Worm (Caenorhabditis elegans) whole organism, L2 larva: ENCODE measurements around the gene rps-14.

Experiments used
- C34F6.9 ChIP-seq: fragments of 150-350 bp; optimal IDR thresholded peaks from 2 replicates; lab custom pipeline; 2014; ENCODE audit warnings: missing biosample characterization, missing genetic modification characterization
- F13H6.1 ChIP-seq: sonication (generic microtip); optimal IDR thresholded peaks from 2 replicates; lab custom pipeline; 2016; ENCODE audit warnings: missing genetic modification characterization, missing compliant biosample characterization
- R02D3.7 ChIP-seq: fragments of 150-350 bp; optimal IDR thresholded peaks from 2 replicates; lab custom pipeline; 2014; ENCODE audit warnings: missing biosample characterization, missing genetic modification characterization
- Y55F3AM.14 ChIP-seq: fragments of 200-800 bp; sonication (Bioruptor generic); optimal IDR thresholded peaks from 2 replicates; lab custom pipeline; 2018; ENCODE audit warnings: mild to moderate bottlenecking, missing genetic modification characterization, missing compliant biosample characterization
- ZK546.5 ChIP-seq: sonication (generic microtip); optimal IDR thresholded peaks from 2 replicates; lab custom pipeline; 2017; ENCODE audit warnings: missing biosample characterization, missing genetic modification characterization
- alr-1 ChIP-seq: fragments of 150-350 bp; optimal IDR thresholded peaks from 2 replicates; lab custom pipeline; 2014; ENCODE audit warnings: missing biosample characterization, missing genetic modification characterization
- aly-2 ChIP-seq: fragments of 150-350 bp; optimal IDR thresholded peaks from 2 replicates; lab custom pipeline; 2014; ENCODE audit warnings: missing biosample characterization, missing genetic modification characterization
- ama-1 ChIP-seq: fragments of 150-350 bp; optimal IDR thresholded peaks from 2 replicates; lab custom pipeline; 2018; ENCODE audit warnings: inconsistent platforms
- blmp-1 ChIP-seq: sonication (generic microtip); optimal IDR thresholded peaks from 2 replicates; lab custom pipeline; 2017; ENCODE audit warnings: missing genetic modification characterization, mild to moderate bottlenecking, missing compliant biosample characterization, antibody characterized with exemption, moderate library complexity; ENCODE audit not compliant: insufficient read depth
- ceh-16 ChIP-seq: fragments of 150-350 bp; optimal IDR thresholded peaks from 2 replicates; lab custom pipeline; 2014; ENCODE audit warnings: missing biosample characterization, missing genetic modification characterization
- crh-2 ChIP-seq: sonication (generic microtip); optimal IDR thresholded peaks from 2 replicates; lab custom pipeline; 2017; ENCODE audit warnings: missing biosample characterization, missing genetic modification characterization
- egl-27 ChIP-seq: sonication (generic microtip); optimal IDR thresholded peaks from 3 replicates; lab custom pipeline; 2017; ENCODE audit warnings: missing biosample characterization, missing genetic modification reagents, missing genetic modification characterization
- elt-1 ChIP-seq: fragments of 150-350 bp; optimal IDR thresholded peaks from 2 replicates; lab custom pipeline; 2014; ENCODE audit warnings: missing biosample characterization, missing genetic modification characterization
- elt-3 ChIP-seq: sonication (generic microtip); optimal IDR thresholded peaks from 2 replicates; lab custom pipeline; 2017; ENCODE audit warnings: missing biosample characterization, missing genetic modification characterization
- fos-1 ChIP-seq: fragments of 150-350 bp; optimal IDR thresholded peaks from 2 replicates; lab custom pipeline; 2014; ENCODE audit warnings: missing biosample characterization, missing genetic modification characterization
- gmeb-1 ChIP-seq: fragments of 150-350 bp; optimal IDR thresholded peaks from 2 replicates; lab custom pipeline; 2014; ENCODE audit warnings: missing biosample characterization, missing genetic modification characterization
- lin-11 ChIP-seq: fragments of 150-350 bp; sonication (generic microtip); optimal IDR thresholded peaks from 2 replicates; lab custom pipeline; 2014; ENCODE audit warnings: missing biosample characterization, missing genetic modification characterization, inconsistent platforms, mixed read lengths
- lin-13 ChIP-seq: fragments of 150-350 bp; optimal IDR thresholded peaks from 2 replicates; lab custom pipeline; 2014; ENCODE audit warnings: missing biosample characterization, missing genetic modification reagents, missing genetic modification characterization
- lin-39 ChIP-seq: fragments of 150-350 bp; optimal IDR thresholded peaks from 2 replicates; lab custom pipeline; 2014; ENCODE audit warnings: missing biosample characterization, missing genetic modification reagents, missing genetic modification characterization
- lsy-2 ChIP-seq, 2 experiments: fragments of 150-350 bp in 1 of 2; sonication (generic microtip) in 1 of 2; optimal IDR thresholded peaks; 2 replicates each; lab custom pipeline; 2014 to 2017; ENCODE audit warnings: missing biosample characterization in 2 of 2, missing genetic modification characterization in 2 of 2
- mab-5 ChIP-seq: fragments of 150-350 bp; optimal IDR thresholded peaks from 2 replicates; lab custom pipeline; 2014; ENCODE audit warnings: missing biosample characterization, missing genetic modification characterization
- mbf-1 ChIP-seq: sonication (generic microtip); optimal IDR thresholded peaks from 2 replicates; lab custom pipeline; 2017; ENCODE audit warnings: missing biosample characterization, missing genetic modification characterization
- mdl-1 ChIP-seq, 2 experiments: fragments of 150-350 bp in 1 of 2; sonication (generic microtip) in 1 of 2; optimal IDR thresholded peaks; 2 replicates each; lab custom pipeline; 2017; ENCODE audit warnings: missing biosample characterization in 2 of 2, missing genetic modification characterization in 2 of 2
- nhr-10 ChIP-seq: sonication (generic microtip); optimal IDR thresholded peaks from 2 replicates; lab custom pipeline; 2017; ENCODE audit warnings: missing biosample characterization, missing genetic modification characterization
- nhr-11 ChIP-seq: fragments of 150-350 bp; optimal IDR thresholded peaks from 2 replicates; lab custom pipeline; 2014; ENCODE audit warnings: missing biosample characterization, missing genetic modification characterization
- nhr-12 ChIP-seq: fragments of 150-350 bp; optimal IDR thresholded peaks from 2 replicates; lab custom pipeline; 2014; ENCODE audit warnings: missing biosample characterization, missing genetic modification characterization
- nhr-129 ChIP-seq: fragments of 150-350 bp; optimal IDR thresholded peaks from 2 replicates; lab custom pipeline; 2014; ENCODE audit warnings: missing biosample characterization, missing genetic modification characterization
- nhr-21 ChIP-seq: fragments of 150-350 bp; optimal IDR thresholded peaks from 2 replicates; lab custom pipeline; 2014; ENCODE audit warnings: missing biosample characterization, missing genetic modification characterization
- nhr-23 ChIP-seq: fragments of 150-350 bp; optimal IDR thresholded peaks from 2 replicates; lab custom pipeline; 2014; ENCODE audit warnings: missing biosample characterization, missing genetic modification reagents, missing genetic modification characterization
- nhr-237 ChIP-seq: fragments of 150-350 bp; optimal IDR thresholded peaks from 2 replicates; lab custom pipeline; 2014; ENCODE audit warnings: missing biosample characterization, missing genetic modification characterization
- nhr-25 ChIP-seq: fragments of 150-350 bp; sonication (generic microtip); optimal IDR thresholded peaks from 3 replicates; lab custom pipeline; 2014; ENCODE audit warnings: missing biosample characterization, missing genetic modification characterization
- nhr-6 ChIP-seq: fragments of 150-350 bp; optimal IDR thresholded peaks from 2 replicates; lab custom pipeline; 2014; ENCODE audit warnings: missing biosample characterization, missing genetic modification characterization
- nhr-77 ChIP-seq: fragments of 150-350 bp; optimal IDR thresholded peaks from 2 replicates; lab custom pipeline; 2014; ENCODE audit warnings: missing biosample characterization, missing genetic modification characterization
- peb-1 ChIP-seq: fragments of 150-350 bp; optimal IDR thresholded peaks from 2 replicates; lab custom pipeline; 2014; ENCODE audit warnings: missing biosample characterization, missing genetic modification characterization
- sem-4 ChIP-seq: fragments of 150-350 bp; optimal IDR thresholded peaks from 2 replicates; lab custom pipeline; 2014; ENCODE audit warnings: missing biosample characterization, missing genetic modification reagents, missing genetic modification characterization
- skn-1 ChIP-seq: sonication (generic microtip); optimal IDR thresholded peaks from 2 replicates; lab custom pipeline; 2017; ENCODE audit warnings: missing biosample characterization, missing genetic modification characterization
- sma-3 ChIP-seq: sonication (generic microtip); optimal IDR thresholded peaks from 2 replicates; lab custom pipeline; 2016; ENCODE audit warnings: missing genetic modification reagents, missing genetic modification characterization, missing compliant biosample characterization
- sma-9 ChIP-seq, 2 experiments: fragments of 150-350 bp in 1 of 2; sonication (generic microtip) in 1 of 2; optimal IDR thresholded peaks; 2 replicates each; lab custom pipeline; 2014 to 2016; ENCODE audit warnings: missing genetic modification characterization in 2 of 2, mild to moderate bottlenecking in 1 of 2, missing biosample characterization in 1 of 2, missing compliant biosample characterization in 1 of 2, missing genetic modification reagents in 1 of 2, moderate library complexity in 1 of 2
- snpc-4 ChIP-seq: fragments of 150-350 bp; optimal IDR thresholded peaks from 2 replicates; lab custom pipeline; 2014; ENCODE audit warnings: missing biosample characterization, missing genetic modification characterization
- unc-39 ChIP-seq: fragments of 150-350 bp; optimal IDR thresholded peaks from 2 replicates; lab custom pipeline; 2014; ENCODE audit warnings: missing biosample characterization, missing genetic modification characterization
- unc-55 ChIP-seq: fragments of 150-350 bp; sonication (generic microtip); optimal IDR thresholded peaks from 3 replicates; lab custom pipeline; 2014; ENCODE audit warnings: missing biosample characterization, missing genetic modification reagents, missing genetic modification characterization
- unc-62 ChIP-seq: fragments of 150-350 bp; optimal IDR thresholded peaks from 2 replicates; lab custom pipeline; 2014; ENCODE audit warnings: missing biosample characterization, missing genetic modification reagents, missing genetic modification characterization
- zag-1 ChIP-seq: fragments of 150-350 bp; optimal IDR thresholded peaks from 2 replicates; lab custom pipeline; 2014; ENCODE audit warnings: missing biosample characterization, missing genetic modification characterization
- ztf-1 ChIP-seq: fragments of 200-800 bp; sonication (Bioruptor generic); conservative IDR thresholded peaks from 2 replicates; pipeline ENCODE4 v1.3.6; 2022; ENCODE audit warnings: missing genetic modification characterization, missing compliant biosample characterization
- ztf-11 ChIP-seq: sonication (generic microtip); optimal IDR thresholded peaks from 2 replicates; lab custom pipeline; 2017; ENCODE audit warnings: missing biosample characterization, missing genetic modification characterization
- ztf-4 ChIP-seq: fragments of 150-350 bp; optimal IDR thresholded peaks from 2 replicates; lab custom pipeline; 2014; ENCODE audit warnings: missing biosample characterization, missing genetic modification characterization

rps-14 gene

DNA sequence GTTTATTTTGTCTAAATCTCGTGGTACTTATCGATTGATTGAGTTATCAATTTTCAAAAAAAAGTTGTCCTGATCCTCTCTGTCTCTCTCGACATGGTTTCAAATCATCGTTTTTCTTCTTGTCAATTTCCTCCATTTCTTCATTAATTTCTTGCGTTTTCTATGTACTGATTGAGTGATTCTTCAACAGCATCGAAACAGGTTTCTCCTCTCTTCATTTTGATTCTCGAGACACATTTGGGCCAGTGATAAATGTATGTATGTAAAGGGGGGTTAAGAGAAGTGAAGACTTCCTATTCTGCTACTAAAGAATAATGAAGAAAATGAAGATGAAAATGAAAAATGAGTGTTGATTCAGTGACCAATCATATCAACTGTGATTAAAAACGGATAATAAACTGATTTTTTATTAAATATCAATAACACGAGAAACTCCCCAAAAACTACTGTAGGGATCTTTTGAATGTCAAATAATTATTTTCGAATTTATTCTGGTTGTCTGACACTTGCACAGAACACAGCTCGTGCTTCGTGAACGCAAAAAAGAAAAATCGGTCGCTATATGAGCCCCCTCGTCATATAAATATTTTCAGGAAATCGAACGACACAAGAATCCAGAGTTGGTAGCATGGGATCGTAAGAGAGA, 23.9 kb upstream of the rps-14 start:
- TF ChIP-seq nhr-10 (no peak), blmp-1 (tag; lab: Kevin White, UChicago) (peak; percentile 6), aly-2 (tag; lab: Kevin White, UChicago) (no peak), egl-27 (tag; lab: Kevin White, UChicago) (peak; percentile 75), nhr-21 (tag; lab: Kevin White, UChicago) (peak; percentile 65), nhr-23 (tag; lab: Kevin White, UChicago) (no peak), fos-1 (tag; lab: Kevin White, UChicago) (peak; percentile 42), nhr-25 (peak; percentile 67), nhr-237 (tag; lab: Kevin White, UChicago) (no peak), sma-9 (GFP tag; optimal IDR thresholded peaks at IDR 0.05; lab: Kevin White, UChicago) (peak; percentile 50), sma-9 (tag; optimal IDR thresholded peaks at IDR 0.05; lab: Kevin White, UChicago) (no peak), ztf-4 (tag; lab: Kevin White, UChicago) (no peak), lsy-2 (tag; optimal IDR thresholded peaks at IDR 0.05; lab: Kevin White, UChicago) (peak in 1 of 2 experiments; percentile 20), unc-55 (GFP tag; lab: Kevin White, UChicago) (no peak), sma-3 (GFP tag; lab: Kevin White, UChicago) (peak; percentile 27), alr-1 (tag; lab: Kevin White, UChicago) (no peak), elt-3 (no peak), nhr-77 (no peak), mab-5 (tag; lab: Kevin White, UChicago) (no peak), gmeb-1 (tag; lab: Kevin White, UChicago) (peak; percentile 45)

DNA sequence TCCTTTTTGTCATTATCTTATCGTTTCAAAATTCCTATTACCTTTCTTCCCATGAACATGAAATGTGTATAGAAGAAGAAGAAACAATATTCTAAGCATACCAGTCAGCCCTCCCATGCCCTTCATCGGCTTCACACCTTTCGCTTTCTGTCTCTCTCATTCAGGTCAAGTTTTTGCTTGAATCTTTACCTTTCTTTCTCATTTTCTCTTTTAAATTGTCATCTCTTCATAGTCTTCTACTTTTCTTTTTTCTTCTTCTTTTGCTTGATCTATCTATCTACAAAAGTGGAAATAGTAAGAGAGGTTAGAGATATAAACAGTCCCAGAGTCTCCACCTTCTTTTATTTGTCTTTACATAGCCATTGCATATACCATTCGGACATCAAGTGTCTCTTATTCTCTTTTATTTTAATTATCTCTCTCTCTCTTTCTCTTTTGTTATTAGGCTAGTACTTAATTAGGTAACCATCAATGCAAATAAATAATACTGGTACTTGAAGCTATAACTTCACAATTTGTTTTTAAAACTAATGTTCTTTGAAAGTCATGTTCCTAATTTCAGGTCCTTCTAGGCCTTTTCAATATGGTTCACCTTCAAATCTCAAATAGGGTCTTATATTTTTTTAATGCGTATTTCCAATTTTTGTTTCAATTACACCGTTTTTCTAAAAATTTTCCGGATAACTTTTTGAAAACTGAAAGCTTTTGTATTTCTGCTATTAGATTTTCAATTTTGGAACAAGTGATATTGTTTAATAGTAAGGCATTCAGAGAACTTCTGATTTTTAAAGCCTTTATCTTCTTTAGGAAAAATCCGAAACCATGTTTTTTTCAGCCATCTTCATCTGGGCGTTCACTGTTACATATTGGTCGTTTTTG, 22.2 kb upstream of the rps-14 start, which contains the start of gene dpy-31:
TSS of gene dpy-31 (plus strand) at position 829 of the 879 bp plus-strand sequence.
- TF ChIP-seq lin-39 (tag; lab: Kevin White, UChicago): no peak
- TF ChIP-seq sem-4 (tag; lab: Kevin White, UChicago): no peak
- no peak for TF ChIP-seq nhr-6
- TF ChIP-seq nhr-10: no peak
- TF ChIP-seq elt-3: no peak
- TF ChIP-seq alr-1 (tag; lab: Kevin White, UChicago): no peak
- no peak for TF ChIP-seq zag-1
- TF ChIP-seq fos-1 (tag; lab: Kevin White, UChicago): peak; percentile 27
- TF ChIP-seq peb-1: no peak
- TF ChIP-seq ztf-4 (tag; lab: Kevin White, UChicago): no peak
- TF ChIP-seq gmeb-1 (tag; lab: Kevin White, UChicago): no peak
- TF ChIP-seq F13H6.1 (tag; lab: Kevin White, UChicago): no peak
- TF ChIP-seq nhr-237 (tag; lab: Kevin White, UChicago): no peak
- TF ChIP-seq elt-1: no peak
- TF ChIP-seq ama-1: no peak
- no peak for TF ChIP-seq skn-1 (tag; lab: Kevin White, UChicago)
- TF ChIP-seq ZK546.5 (tag; lab: Kevin White, UChicago): no peak
- no peak for TF ChIP-seq nhr-11
- TF ChIP-seq C34F6.9: no peak
- TF ChIP-seq nhr-23 (tag; lab: Kevin White, UChicago): no peak
- peak; percentile 39 for TF ChIP-seq crh-2
- TF ChIP-seq aly-2 (tag; lab: Kevin White, UChicago): no peak
- no peak for TF ChIP-seq ztf-1 (GFP tag; lab: Robert Waterston, UW)
- no peak for TF ChIP-seq Y55F3AM.14 (GFP tag; lab: Kevin White, UChicago)
- TF ChIP-seq sma-9 (GFP tag; optimal IDR thresholded peaks at IDR 0.05; lab: Kevin White, UChicago): peak; percentile 57
- TF ChIP-seq sma-9 (tag; optimal IDR thresholded peaks at IDR 0.05; lab: Kevin White, UChicago): no peak
- peak; percentile 33 for TF ChIP-seq sma-3 (GFP tag; lab: Kevin White, UChicago)
- TF ChIP-seq mbf-1 (tag; lab: Kevin White, UChicago): no peak
- TF ChIP-seq lin-13: no peak
- TF ChIP-seq unc-62 (GFP tag; lab: Kevin White, UChicago): no peak
- TF ChIP-seq lin-11: no peak
- no peak for TF ChIP-seq unc-55 (GFP tag; lab: Kevin White, UChicago)
- no peak for TF ChIP-seq nhr-129
- peak; percentile 88 for TF ChIP-seq egl-27 (tag; lab: Kevin White, UChicago)
- no peak for TF ChIP-seq mdl-1 (tag; optimal IDR thresholded peaks at IDR 0.05; lab: Kevin White, UChicago)
- TF ChIP-seq R02D3.7 (tag; lab: Kevin White, UChicago): no peak
- TF ChIP-seq nhr-21 (tag; lab: Kevin White, UChicago): peak; percentile 64
- peak; percentile 99 for TF ChIP-seq blmp-1 (tag; lab: Kevin White, UChicago)
- no peak for TF ChIP-seq nhr-12 (tag; lab: Kevin White, UChicago)
- TF ChIP-seq mab-5 (tag; lab: Kevin White, UChicago): no peak
- peak; percentile 90 for TF ChIP-seq nhr-25
- no peak for TF ChIP-seq unc-39
- no peak for TF ChIP-seq nhr-77
- TF ChIP-seq snpc-4 (tag; lab: Kevin White, UChicago): no peak
- TF ChIP-seq ztf-11 (tag; lab: Kevin White, UChicago): no peak
- peak; percentile 22 for TF ChIP-seq ceh-16
